Worm (Caenorhabditis elegans): Measurements from ENCODE around the gene dpy-13.

DNA sequence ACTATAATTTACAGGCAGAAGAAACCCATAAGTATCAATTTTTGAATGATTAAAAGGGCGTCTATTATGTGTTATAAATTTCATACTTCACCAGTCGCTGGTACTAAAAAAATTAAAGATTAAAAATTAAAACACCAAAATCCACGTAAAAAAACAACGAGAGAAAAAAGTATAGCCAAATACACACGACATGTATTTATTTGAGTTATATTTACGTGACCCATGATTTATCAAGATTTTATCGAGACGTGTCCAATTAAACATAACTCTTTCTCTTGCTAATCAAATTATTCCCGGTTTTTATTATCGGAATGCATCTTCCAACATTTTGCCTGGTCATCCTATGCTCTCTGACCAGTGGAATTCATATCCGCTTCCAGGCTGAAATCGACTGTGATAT, 31.9 kb downstream of the dpy-13 start, which contains the start of gene F36A4.4:
- TF ChIP-seq him-1 (tag; optimal IDR thresholded peaks at IDR 0.05) (no peak), dao-5 (tag; optimal IDR thresholded peaks at IDR 0.05) (no peak)

Measured in whole organism, L4/young adult.